Fruit fly (Drosophila melanogaster): ENCODE measurements around the gene Uch.

Gene Uch

dm6 chr2L:2236722-2237121 lies 22.7 kb upstream of the Uch start, which contains the start of gene Sec24CD (continued):
- TF ChIP-seq da (GFP tag; optimal IDR thresholded peaks at IDR 0.05) (no peak), CG13296 (GFP tag; optimal IDR thresholded peaks at IDR 0.05) (no peak), Nf-YA (GFP tag; IDR thresholded peaks at IDR 0.05) (no peak), gfzf (GFP tag; optimal IDR thresholded peaks at IDR 0.05) (peak; percentile 4), MTF-1 (GFP tag; optimal IDR thresholded peaks at IDR 0.05; ENCODE audit: borderline replicate concordance) (no peak), Hr3 (GFP tag; optimal IDR thresholded peaks at IDR 0.05) (no peak), scrt (GFP tag; optimal IDR thresholded peaks at IDR 0.05) (no peak), CG4854 (GFP tag; optimal IDR thresholded peaks at IDR 0.05) (no peak), CG6791 (GFP tag; IDR thresholded peaks at IDR 0.05; ENCODE audit: partially characterized antibody) (peak; percentile 96), hth (optimal IDR thresholded peaks at IDR 0.05) (no peak), salm (tag; optimal IDR thresholded peaks at IDR 0.05) (peak; percentile 16), Max (GFP tag; optimal IDR thresholded peaks at IDR 0.05) (no peak), CG15073 (GFP tag; optimal IDR thresholded peaks at IDR 0.05) (no peak), CG9876 (GFP tag; optimal IDR thresholded peaks at IDR 0.05) (no peak), zen2 (GFP tag; IDR thresholded peaks at IDR 0.05; ENCODE audit: partially characterized antibody) (peak; percentile 96), HLH4C (GFP tag; IDR thresholded peaks at IDR 0.05; ENCODE audit: partially characterized antibody) (peak; percentile 99), vnd (GFP tag; IDR thresholded peaks at IDR 0.05; ENCODE audit: partially characterized antibody) (peak; percentile 84), dati (GFP tag; IDR thresholded peaks at IDR 0.05) (no peak), Fer3 (tag; optimal IDR thresholded peaks at IDR 0.05) (no peak), CG8281 (tag; optimal IDR thresholded peaks at IDR 0.05) (no peak), CG10366 (GFP tag; IDR thresholded peaks at IDR 0.05) (no peak), NC2β (GFP tag; optimal IDR thresholded peaks at IDR 0.05) (no peak), Ets65A (GFP tag) (no peak), Fer2 (tag; optimal IDR thresholded peaks at IDR 0.05) (no peak), trem (tag; optimal IDR thresholded peaks at IDR 0.05) (peak; percentile 80), CG14014 (GFP tag; IDR thresholded peaks at IDR 0.05) (peak; percentile 29; the same call in 1 of the 2 replicates), CG17802 (tag; optimal IDR thresholded peaks at IDR 0.05) (no peak), CG4617 (GFP tag; optimal IDR thresholded peaks at IDR 0.05; ENCODE audit: borderline replicate concordance) (peak; percentile 57), Mrtf (GFP tag; IDR thresholded peaks at IDR 0.05) (no peak), kah (GFP tag; optimal IDR thresholded peaks at IDR 0.05) (no peak), CG11456 (GFP tag; IDR thresholded peaks at IDR 0.05) (no peak), YL-1 (GFP tag; optimal IDR thresholded peaks at IDR 0.05) (peak; percentile 91), CG2116 (GFP tag; optimal IDR thresholded peaks at IDR 0.05) (peak; percentile 68), tna (GFP tag; IDR thresholded peaks at IDR 0.05; ENCODE audit: partially characterized antibody) (peak; percentile 97), CG12391 (tag; optimal IDR thresholded peaks at IDR 0.05) (peak; percentile 52), CG5953 (GFP tag; IDR thresholded peaks at IDR 0.05) (no peak), bbx (GFP tag; IDR thresholded peaks at IDR 0.05; ENCODE audit: partially characterized antibody) (peak; percentile 98), Gug (GFP tag; IDR thresholded peaks at IDR 0.05) (no peak), HLH54F (GFP tag; optimal IDR thresholded peaks at IDR 0.05) (no peak), Hr51 (GFP tag; optimal IDR thresholded peaks at IDR 0.05) (no peak), Drgx (GFP tag; IDR thresholded peaks at IDR 0.05) (no peak), CG11695 (GFP tag; IDR thresholded peaks at IDR 0.05) (0 out of 3 replicates have a peak, but pooled peaks have one; percentile 14), ash1 (GFP tag; optimal IDR thresholded peaks at IDR 0.05) (no peak), CG34224 (GFP tag; IDR thresholded peaks at IDR 0.05; ENCODE audit: partially characterized antibody) (peak; percentile 98), CG10979 (tag; optimal IDR thresholded peaks at IDR 0.05) (peak; percentile 20), CG13894 (tag; optimal IDR thresholded peaks at IDR 0.05) (no peak), her (GFP tag; optimal IDR thresholded peaks at IDR 0.05) (no peak), CG14050 (GFP tag; IDR thresholded peaks at IDR 0.05) (no peak), otp (GFP tag; IDR thresholded peaks at IDR 0.05) (no peak), Scr (GFP tag; IDR thresholded peaks at IDR 0.05; ENCODE audit: partially characterized antibody) (peak; percentile 83), CG9727 (GFP tag; optimal IDR thresholded peaks at IDR 0.05) (no peak)
